Fruit fly (Drosophila melanogaster): Measurements from ENCODE around the gene CG2059.

The CG2059 gene

dm6 chrX:7266604-7267003 lies 19.6 kb upstream of the CG2059 start, which contains the start of gene CG1958:
Gene CG1958 (plus strand): TSS chrX:7266904.
- TF ChIP-seq CG8301 (tag; optimal IDR thresholded peaks at IDR 0.05) = no peak
- TF ChIP-seq CG9948 (tag; optimal IDR thresholded peaks at IDR 0.05) = no peak
- no peak for TF ChIP-seq Snoo (tag; optimal IDR thresholded peaks at IDR 0.05)
- TF ChIP-seq CG32121 (GFP tag; IDR thresholded peaks at IDR 0.05) = no peak
- TF ChIP-seq CG17806 (tag; optimal IDR thresholded peaks at IDR 0.05) = no peak
- no peak for TF ChIP-seq gl (tag; optimal IDR thresholded peaks at IDR 0.05)
- no peak for TF ChIP-seq Pif1B (GFP tag; optimal IDR thresholded peaks at IDR 0.05)
- no peak for TF ChIP-seq CG12605 (GFP tag; IDR thresholded peaks at IDR 0.05)
- no peak for TF ChIP-seq CG15710 (tag; optimal IDR thresholded peaks at IDR 0.05)
- no peak for TF ChIP-seq CG4496 (GFP tag; IDR thresholded peaks at IDR 0.05)
- no peak for TF ChIP-seq rn (GFP tag; IDR thresholded peaks at IDR 0.05)
- no peak for TF ChIP-seq CG13204 (GFP tag; optimal IDR thresholded peaks at IDR 0.05)
- TF ChIP-seq Ets98B (GFP tag; IDR thresholded peaks at IDR 0.05) = no peak
- TF ChIP-seq fd96Ca (GFP tag; IDR thresholded peaks at IDR 0.05) = no peak
- TF ChIP-seq Pif1A (GFP tag; optimal IDR thresholded peaks at IDR 0.05) = no peak
- TF ChIP-seq CG8159 (tag; optimal IDR thresholded peaks at IDR 0.05) = no peak
- TF ChIP-seq CG10348 (GFP tag; IDR thresholded peaks at IDR 0.05) = no peak
- no peak for TF ChIP-seq D1 (tag; optimal IDR thresholded peaks at IDR 0.05)
- TF ChIP-seq CG34367 (tag; optimal IDR thresholded peaks at IDR 0.05) = no peak
- TF ChIP-seq EcR (GFP tag; optimal IDR thresholded peaks at IDR 0.05) = no peak

- no peak for TF ChIP-seq EcR (GFP tag; optimal IDR thresholded peaks at IDR 0.05)
- TF ChIP-seq CG12605 (GFP tag; IDR thresholded peaks at IDR 0.05) = no peak
- TF ChIP-seq gl (tag; optimal IDR thresholded peaks at IDR 0.05) = no peak
- TF ChIP-seq Ets98B (GFP tag; IDR thresholded peaks at IDR 0.05) = no peak
- TF ChIP-seq CG10348 (GFP tag; IDR thresholded peaks at IDR 0.05) = no peak
- TF ChIP-seq CG8159 (tag; optimal IDR thresholded peaks at IDR 0.05) = no peak
- no peak for TF ChIP-seq Pif1A (GFP tag; optimal IDR thresholded peaks at IDR 0.05)
- no peak for TF ChIP-seq CG8301 (tag; optimal IDR thresholded peaks at IDR 0.05)
- no peak for TF ChIP-seq CG15710 (tag; optimal IDR thresholded peaks at IDR 0.05)
- TF ChIP-seq rn (GFP tag; IDR thresholded peaks at IDR 0.05) = no peak
- no peak for TF ChIP-seq Snoo (tag; optimal IDR thresholded peaks at IDR 0.05)
- TF ChIP-seq Pif1B (GFP tag; optimal IDR thresholded peaks at IDR 0.05) = no peak
These were observed 14.7 kb upstream of the CG2059 start for dm6 chrX:7271376-7272015.

dm6 chrX:7277038-7277437 lies 9.1 kb upstream of the CG2059 start:
- TF ChIP-seq EcR (GFP tag; optimal IDR thresholded peaks at IDR 0.05) (no peak), CG8159 (tag; optimal IDR thresholded peaks at IDR 0.05) (peak; percentile 1)

- TF ChIP-seq CG13204 (GFP tag; optimal IDR thresholded peaks at IDR 0.05) (no peak), CG12605 (GFP tag; IDR thresholded peaks at IDR 0.05) (no peak), rn (GFP tag; IDR thresholded peaks at IDR 0.05) (no peak)
These were observed 1.2 kb upstream of the CG2059 start for dm6 chrX:7284964-7285363.

dm6 chrX:7285410-7285809 lies 748 bp upstream of the CG2059 start:
- TF ChIP-seq D1 (tag; optimal IDR thresholded peaks at IDR 0.05) (no peak), CG8159 (tag; optimal IDR thresholded peaks at IDR 0.05) (no peak), CG9948 (tag; optimal IDR thresholded peaks at IDR 0.05) (no peak), Pif1A (GFP tag; optimal IDR thresholded peaks at IDR 0.05) (no peak)

- TF ChIP-seq CG14655 (GFP tag; optimal IDR thresholded peaks at IDR 0.05) (no peak), CG10348 (GFP tag; IDR thresholded peaks at IDR 0.05) (no peak), EcR (GFP tag; optimal IDR thresholded peaks at IDR 0.05) (peak; percentile 33), fd96Ca (GFP tag; IDR thresholded peaks at IDR 0.05) (no peak), CG4496 (GFP tag; IDR thresholded peaks at IDR 0.05) (peak; percentile 28; the same call in 1 of the 3 replicates), D1 (tag; optimal IDR thresholded peaks at IDR 0.05) (peak; percentile 3), Ets98B (GFP tag; IDR thresholded peaks at IDR 0.05) (no peak), Pif1B (GFP tag; optimal IDR thresholded peaks at IDR 0.05) (peak; percentile 9), Pif1A (GFP tag; optimal IDR thresholded peaks at IDR 0.05) (peak; percentile 38), rn (GFP tag; IDR thresholded peaks at IDR 0.05) (no peak), CG8301 (tag; optimal IDR thresholded peaks at IDR 0.05) (no peak), gl (tag; optimal IDR thresholded peaks at IDR 0.05) (peak; percentile 66), CG15710 (tag; optimal IDR thresholded peaks at IDR 0.05) (peak; percentile 56), CG9948 (tag; optimal IDR thresholded peaks at IDR 0.05) (peak; percentile 22), Snoo (tag; optimal IDR thresholded peaks at IDR 0.05) (peak; percentile 3), CG13204 (GFP tag; optimal IDR thresholded peaks at IDR 0.05) (peak; percentile 59), CG17806 (tag; optimal IDR thresholded peaks at IDR 0.05) (peak; percentile 7), CG12605 (GFP tag; IDR thresholded peaks at IDR 0.05) (no peak; the same call in 1 of the 2 replicates), CG8159 (tag; optimal IDR thresholded peaks at IDR 0.05) (peak; percentile 5), CG32121 (GFP tag; IDR thresholded peaks at IDR 0.05) (no peak), CG34367 (tag; optimal IDR thresholded peaks at IDR 0.05) (peak; percentile 59)
These were observed 4.8 kb downstream of the CG2059 start, which contains the start of gene unc-119 for dm6 chrX:7290811-7291515. Gene unc-119 (minus strand): TSS chrX:7291298.

Data from whole organism, pupa.